Fruit fly (Drosophila melanogaster) whole organism, adult: ENCODE data around the gene CG1835.

Experiments
- CG7101 ChIP-seq: fragments of 200-800 bp; sonication (Bioruptor generic); optimal IDR thresholded peaks from 2 replicates; lab custom pipeline; 2018; ENCODE audit warnings: missing biosample characterization, mild to moderate bottlenecking, missing genetic modification characterization, moderate library complexity
- Hr96 ChIP-seq: fragments of 200-800 bp; sonication (Bioruptor generic); optimal IDR thresholded peaks from 2 replicates; lab custom pipeline; 2016; ENCODE audit warnings: missing biosample characterization, missing genetic modification characterization
- bab1 ChIP-seq: fragments of 200-800 bp; sonication (Bioruptor generic); optimal IDR thresholded peaks from 3 replicates; lab custom pipeline; 2019; ENCODE audit warnings: missing biosample characterization, mild to moderate bottlenecking, missing genetic modification characterization, moderate library complexity
- cic ChIP-seq: fragments of 200-800 bp; sonication (Bioruptor generic); optimal IDR thresholded peaks from 2 replicates; lab custom pipeline; 2017; ENCODE audit warnings: missing biosample characterization, mild to moderate bottlenecking, missing genetic modification characterization, moderate library complexity

The CG1835 gene

dm6 chrX:20717461-20717860 lies 55.7 kb downstream of the CG1835 start:
- TF ChIP-seq bab1 (GFP tag; lab: Kevin White, UChicago): no peak
- no peak for TF ChIP-seq Hr96 (GFP tag; lab: Kevin White, UChicago)
- no peak for TF ChIP-seq CG7101 (tag; lab: Kevin White, UChicago)
- TF ChIP-seq cic (GFP tag; lab: Kevin White, UChicago): no peak
